ENCODE assay signal across 1 fruit fly cellular context in genomic region chr3L:8033776-8034175, dm6.
TF ChIP-seq lines count a peak whose summit lies in the region.

No protein-coding gene starts in this region.

TF ChIP-seq in whole organism, embryonic, 481 proteins besides CTCF, POLR2A, EP300 and RAD21 (continued from another document):
- TF ChIP-seq CG6254 (GFP tag; optimal IDR thresholded peaks at IDR 0.05; lab: Kevin White, UChicago) = no peak
- TF ChIP-seq sr (GFP tag; IDR thresholded peaks at IDR 0.05; lab: Robert Waterston, UW) = peak; percentile 86
- no peak for TF ChIP-seq CG17612 (GFP tag; IDR thresholded peaks at IDR 0.05; lab: Robert Waterston, UW)
- no peak for TF ChIP-seq CG9797 (GFP tag; optimal IDR thresholded peaks at IDR 0.05; lab: Kevin White, UChicago)
- TF ChIP-seq CG12219 (GFP tag; optimal IDR thresholded peaks at IDR 0.05; lab: Kevin White, UChicago) = no peak
